Worm (Caenorhabditis elegans) whole organism, L4 larva: ENCODE measurements around the gene H39E20.1.
A peak's percentile ranks its signal among the peaks of the same experiment; 100 is the strongest.

ENCODE experiments used
- D1046.2 ChIP-seq: fragments of 200-800 bp; sonication (Bioruptor generic); IDR thresholded peaks from 2 replicates; pipeline ENCODE4 v1.3.6; 2022; ENCODE audit warnings: missing genetic modification characterization, missing compliant biosample characterization
- F44E2.7 ChIP-seq: fragments of 200-800 bp; sonication (Bioruptor generic); IDR thresholded peaks from 2 replicates; pipeline ENCODE4 v2.1.2; 2022; ENCODE audit warnings: missing genetic modification characterization, missing compliant biosample characterization
- F49E8.2 ChIP-seq: sonication (generic microtip); optimal IDR thresholded peaks from 2 replicates; lab custom pipeline; 2016; ENCODE audit warnings: missing compliant biosample characterization, mild to moderate bottlenecking, missing genetic modification characterization, borderline replicate concordance
- R02D3.7 ChIP-seq: fragments of 150-350 bp; sonication (generic microtip); optimal IDR thresholded peaks from 3 replicates; lab custom pipeline; 2014; ENCODE audit warnings: missing biosample characterization, missing genetic modification characterization
- ZK337.2 ChIP-seq: fragments of 200-800 bp; sonication (Bioruptor generic); IDR thresholded peaks from 2 replicates; pipeline ENCODE4 v1.3.6; 2022; ENCODE audit warnings: missing genetic modification reagents, missing genetic modification characterization, missing compliant biosample characterization
- ZK546.5 ChIP-seq, 2 experiments: sonication (generic microtip); optimal IDR thresholded peaks; 2 replicates each; lab custom pipeline; 2017; ENCODE audit warnings: missing biosample characterization in 2 of 2, missing genetic modification characterization in 2 of 2
- ama-1 ChIP-seq: fragments of 150-350 bp; optimal IDR thresholded peaks from 2 replicates; lab custom pipeline; 2014; ENCODE audit warnings: inconsistent platforms, mixed read lengths
- attf-4 ChIP-seq: sonication (generic microtip); optimal IDR thresholded peaks from 3 replicates; lab custom pipeline; 2017; ENCODE audit warnings: missing biosample characterization, missing genetic modification characterization
- ceh-62 ChIP-seq: sonication (generic microtip); optimal IDR thresholded peaks from 2 replicates; lab custom pipeline; 2017; ENCODE audit warnings: missing biosample characterization, missing genetic modification characterization
- ceh-82 ChIP-seq: sonication (generic microtip); optimal IDR thresholded peaks from 2 replicates; lab custom pipeline; 2017; ENCODE audit warnings: missing biosample characterization, missing genetic modification characterization
- ctbp-1 ChIP-seq: fragments of 200-800 bp; sonication (Bioruptor generic); IDR thresholded peaks from 2 replicates; pipeline ENCODE4 v1.3.6; 2022; ENCODE audit warnings: missing genetic modification reagents, missing genetic modification characterization, missing compliant biosample characterization
- daf-12 ChIP-seq: fragments of 150-350 bp; optimal IDR thresholded peaks from 2 replicates; lab custom pipeline; 2014; ENCODE audit warnings: missing biosample characterization, missing genetic modification reagents, missing genetic modification characterization
- daf-19 ChIP-seq: fragments of 200-800 bp; sonication (Bioruptor generic); conservative IDR thresholded peaks from 2 replicates; pipeline ENCODE4 v1.3.6; 2022; ENCODE audit warnings: missing genetic modification characterization, missing compliant biosample characterization
- dmd-6 ChIP-seq: fragments of 200-800 bp; sonication (Bioruptor generic); IDR thresholded peaks from 2 replicates; pipeline ENCODE4 v1.3.6; 2022; ENCODE audit warnings: missing genetic modification reagents, missing genetic modification characterization, missing compliant biosample characterization
- dmd-8 ChIP-seq: fragments of 200-800 bp; sonication (Bioruptor generic); IDR thresholded peaks from 2 replicates; pipeline ENCODE4 v1.3.6; 2022; ENCODE audit warnings: missing genetic modification characterization, missing compliant biosample characterization
- duxl-1 ChIP-seq: sonication (generic microtip); optimal IDR thresholded peaks from 2 replicates; lab custom pipeline; 2016; ENCODE audit warnings: mild to moderate bottlenecking, missing genetic modification characterization, moderate library complexity, missing compliant biosample characterization; ENCODE audit not compliant: poor library complexity
- dve-1 ChIP-seq: sonication (generic microtip); optimal IDR thresholded peaks from 2 replicates; lab custom pipeline; 2017; ENCODE audit warnings: antibody characterized with exemption, mild to moderate bottlenecking, missing genetic modification characterization, missing compliant biosample characterization; ENCODE audit not compliant: insufficient read depth
- egl-43 ChIP-seq: fragments of 200-800 bp; sonication (Bioruptor generic); IDR thresholded peaks from 2 replicates; pipeline ENCODE4 v1.3.6; 2022; ENCODE audit warnings: missing genetic modification reagents, missing genetic modification characterization, missing compliant biosample characterization
- hlh-11 ChIP-seq: fragments of 200-800 bp; sonication (Bioruptor generic); optimal IDR thresholded peaks from 2 replicates; lab custom pipeline; 2018; ENCODE audit warnings: mild to moderate bottlenecking, missing genetic modification characterization, missing compliant biosample characterization
- hlh-30 ChIP-seq: sonication (generic microtip); optimal IDR thresholded peaks from 2 replicates; lab custom pipeline; 2017; ENCODE audit warnings: antibody characterized with exemption, mild to moderate bottlenecking, missing genetic modification characterization, missing compliant biosample characterization; ENCODE audit not compliant: insufficient read depth
- hmg-1.1 ChIP-seq: fragments of 200-800 bp; sonication (Bioruptor generic); IDR thresholded peaks from 2 replicates; pipeline ENCODE4 v1.3.6; 2022; ENCODE audit warnings: missing genetic modification reagents, missing genetic modification characterization, missing compliant biosample characterization
- jun-1 ChIP-seq: fragments of 150-350 bp; optimal IDR thresholded peaks from 2 replicates; lab custom pipeline; 2014; ENCODE audit warnings: missing biosample characterization, missing genetic modification reagents, missing genetic modification characterization
- lin-1 ChIP-seq: fragments of 200-800 bp; sonication (Bioruptor generic); IDR thresholded peaks from 2 replicates; pipeline ENCODE4 v1.3.6; 2022; ENCODE audit warnings: missing genetic modification reagents, missing genetic modification characterization, missing compliant biosample characterization
- lin-13 ChIP-seq: fragments of 150-350 bp; optimal IDR thresholded peaks from 2 replicates; lab custom pipeline; 2014; ENCODE audit warnings: missing biosample characterization, missing genetic modification reagents, missing genetic modification characterization
- lin-38 ChIP-seq: fragments of 200-800 bp; sonication (Bioruptor generic); IDR thresholded peaks from 2 replicates; pipeline ENCODE4 v1.3.6; 2022; ENCODE audit warnings: missing genetic modification reagents, missing genetic modification characterization, missing compliant biosample characterization
- lir-3 ChIP-seq: sonication (generic microtip); optimal IDR thresholded peaks from 2 replicates; lab custom pipeline; 2016; ENCODE audit warnings: mild to moderate bottlenecking, missing genetic modification characterization, missing compliant biosample characterization
- madf-5 ChIP-seq, 2 experiments: fragments of 200-800 bp; sonication (Bioruptor generic); IDR thresholded peaks; 2 replicates each; pipeline ENCODE4 v1.3.6; 2022; ENCODE audit warnings: missing compliant biosample characterization in 2 of 2, missing genetic modification characterization in 2 of 2
- madf-9 ChIP-seq: fragments of 200-800 bp; sonication (Bioruptor generic); conservative IDR thresholded peaks from 2 replicates; pipeline ENCODE4 v1.3.6; 2022; ENCODE audit warnings: missing genetic modification reagents, missing genetic modification characterization, missing compliant biosample characterization
- mdl-1 ChIP-seq, 2 experiments: fragments of 150-350 bp in 1 of 2; sonication (generic microtip) in 1 of 2; optimal IDR thresholded peaks; 2 replicates each; lab custom pipeline; 2014 to 2017; ENCODE audit warnings: missing biosample characterization in 2 of 2, missing genetic modification characterization in 2 of 2
- mxl-2 ChIP-seq: fragments of 200-800 bp; sonication (Bioruptor generic); conservative IDR thresholded peaks from 2 replicates; pipeline ENCODE4 v1.3.6; 2022; ENCODE audit warnings: missing genetic modification reagents, missing genetic modification characterization, missing compliant biosample characterization
- nhr-102 ChIP-seq: sonication (generic microtip); optimal IDR thresholded peaks from 2 replicates; lab custom pipeline; 2016; ENCODE audit warnings: mild to moderate bottlenecking, missing genetic modification characterization, moderate library complexity, missing compliant biosample characterization
- nhr-11 ChIP-seq: fragments of 150-350 bp; optimal IDR thresholded peaks from 2 replicates; lab custom pipeline; 2014; ENCODE audit warnings: missing biosample characterization, missing genetic modification characterization
- nhr-237 ChIP-seq: sonication (generic microtip); optimal IDR thresholded peaks from 2 replicates; lab custom pipeline; 2017; ENCODE audit warnings: missing biosample characterization, missing genetic modification characterization
- nhr-42 ChIP-seq: fragments of 200-800 bp; sonication (Bioruptor generic); IDR thresholded peaks from 2 replicates; pipeline ENCODE4 v1.3.6; 2022; ENCODE audit warnings: missing genetic modification characterization, missing compliant biosample characterization
- pha-4 ChIP-seq, 2 experiments: fragments of 150-350 bp in 1 of 2; fragments of 200-800 bp in 1 of 2; sonication (Bioruptor generic) in 1 of 2; IDR thresholded peaks in 1 of 2; optimal IDR thresholded peaks in 1 of 2; 2 replicates each; pipeline versions ENCODE4 v1.3.6 to Lab custom; 2014 to 2022; ENCODE audit warnings: missing genetic modification characterization in 2 of 2, missing genetic modification reagents in 2 of 2, missing biosample characterization in 1 of 2, missing compliant biosample characterization in 1 of 2
- php-3 ChIP-seq: fragments of 200-800 bp; sonication (Bioruptor generic); IDR thresholded peaks from 2 replicates; pipeline ENCODE4 v1.3.6; 2022; ENCODE audit warnings: missing genetic modification reagents, missing genetic modification characterization, missing compliant biosample characterization
- pqm-1 ChIP-seq: sonication (generic microtip); optimal IDR thresholded peaks from 2 replicates; lab custom pipeline; 2017; ENCODE audit warnings: missing biosample characterization, missing genetic modification characterization
- set-16 ChIP-seq: fragments of 200-800 bp; sonication (Bioruptor generic); IDR thresholded peaks from 2 replicates; pipeline ENCODE4 v1.3.6; 2022; ENCODE audit warnings: missing genetic modification reagents, missing genetic modification characterization, missing compliant biosample characterization
- snpc-1.2 ChIP-seq: fragments of 200-800 bp; sonication (Bioruptor generic); IDR thresholded peaks from 2 replicates; pipeline ENCODE4 v1.3.6; 2022; ENCODE audit warnings: missing genetic modification reagents, missing genetic modification characterization, missing compliant biosample characterization
- spr-1 ChIP-seq: sonication (generic microtip); optimal IDR thresholded peaks from 2 replicates; lab custom pipeline; 2016; ENCODE audit warnings: mild to moderate bottlenecking, missing genetic modification characterization, missing compliant biosample characterization
- unc-130 ChIP-seq: sonication (generic microtip); optimal IDR thresholded peaks from 2 replicates; lab custom pipeline; 2016; ENCODE audit warnings: missing genetic modification reagents, missing genetic modification characterization, missing compliant biosample characterization
- zag-1 ChIP-seq: fragments of 150-350 bp; optimal IDR thresholded peaks from 2 replicates; lab custom pipeline; 2014; ENCODE audit warnings: missing biosample characterization, missing genetic modification characterization
- zip-2 ChIP-seq: fragments of 150-350 bp; optimal IDR thresholded peaks from 2 replicates; lab custom pipeline; 2014; ENCODE audit warnings: missing biosample characterization, missing genetic modification characterization

The H39E20.1 gene

DNA sequence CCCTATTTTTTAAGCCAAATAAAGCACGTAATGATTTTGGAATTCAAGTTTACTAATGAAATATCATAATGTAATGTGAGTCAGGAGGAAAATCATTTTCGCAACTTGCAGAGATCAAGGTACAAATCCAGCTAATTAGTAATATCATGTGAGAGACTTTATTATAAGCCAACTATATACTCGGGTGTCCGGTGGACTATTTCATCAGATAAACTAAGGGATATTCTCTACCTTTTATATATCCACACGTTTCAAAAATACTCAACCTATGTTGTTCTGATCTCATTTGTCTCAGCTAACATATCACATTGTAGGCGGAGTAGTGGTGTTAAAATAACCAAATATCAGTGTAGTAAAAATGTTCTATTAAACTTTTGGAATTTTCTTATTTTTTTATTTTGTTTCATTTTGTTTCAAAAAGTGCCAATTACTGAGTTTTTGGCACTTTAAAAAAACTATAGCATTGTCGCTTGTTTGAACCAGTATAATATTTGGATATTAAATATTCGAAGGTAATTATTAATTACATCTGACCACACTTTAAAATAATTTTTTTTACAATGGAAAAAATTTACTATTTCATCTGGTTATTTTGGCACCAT is 7.9 kb downstream of the H39E20.1 start (continued):
- TF ChIP-seq lin-38 (GFP tag; lab: Robert Waterston, UW), result peak; percentile 72
- no peak for TF ChIP-seq madf-5 (GFP tag; IDR thresholded peaks at IDR 0.05; lab: Robert Waterston, UW)
- peak; percentile 94 for TF ChIP-seq zip-2
- peak; percentile 90 for TF ChIP-seq ctbp-1
- 0 out of 2 replicates have a peak, but pooled peaks have one; percentile 61 for TF ChIP-seq dmd-8
- peak; percentile 69 to 85 for TF ChIP-seq mdl-1 (tag; optimal IDR thresholded peaks at IDR 0.05; lab: Kevin White, UChicago)
- TF ChIP-seq lir-3, result peak; percentile 67
- TF ChIP-seq pqm-1 (tag; lab: Kevin White, UChicago), result peak; percentile 19
- peak; percentile 95 for TF ChIP-seq lin-13 (GFP tag; lab: Kevin White, UChicago)
- peak; percentile 95 for TF ChIP-seq hlh-30 (tag; lab: Kevin White, UChicago)
- TF ChIP-seq nhr-102 (tag; lab: Kevin White, UChicago), result peak; percentile 98
- TF ChIP-seq snpc-1.2 (GFP tag; lab: Robert Waterston, UW), result no peak
- TF ChIP-seq duxl-1 (tag; lab: Kevin White, UChicago), result peak; percentile 97
- no peak for TF ChIP-seq ceh-82 (tag; lab: Kevin White, UChicago)
- peak; percentile 86 for TF ChIP-seq madf-9 (GFP tag; lab: Robert Waterston, UW)
- TF ChIP-seq zag-1 (tag; lab: Kevin White, UChicago), result peak; percentile 64
- TF ChIP-seq ZK337.2 (GFP tag; lab: Robert Waterston, UW), result peak; percentile 79; the same call in 1 of the 2 replicates
- TF ChIP-seq unc-130, result no peak
- TF ChIP-seq dve-1, result peak; percentile 94
- TF ChIP-seq F44E2.7 (GFP tag; lab: Robert Waterston, UW), result no peak
- no peak for TF ChIP-seq ama-1
- TF ChIP-seq nhr-11 (tag; lab: Kevin White, UChicago), result peak; percentile 94
- peak; percentile 64; the same call in 1 of the 2 replicates for TF ChIP-seq lin-1 (GFP tag; lab: Robert Waterston, UW)
- peak; percentile 78 for TF ChIP-seq nhr-237
- no peak for TF ChIP-seq mxl-2 (GFP tag; lab: Robert Waterston, UW)
- TF ChIP-seq R02D3.7 (tag; lab: Kevin White, UChicago), result no peak
- TF ChIP-seq pha-4 (GFP tag; IDR thresholded peaks at IDR 0.05; lab: Robert Waterston, UW), result peak; percentile 79
- no peak for TF ChIP-seq pha-4 (tag; optimal IDR thresholded peaks at IDR 0.05; lab: Kevin White, UChicago)
- TF ChIP-seq D1046.2 (GFP tag; lab: Robert Waterston, UW), result no peak
- peak; percentile 96 for TF ChIP-seq spr-1
- no peak for TF ChIP-seq daf-12 (tag; lab: Kevin White, UChicago)
- no peak for TF ChIP-seq attf-4
- peak; percentile 95 for TF ChIP-seq jun-1 (tag; lab: Kevin White, UChicago)

DNA sequence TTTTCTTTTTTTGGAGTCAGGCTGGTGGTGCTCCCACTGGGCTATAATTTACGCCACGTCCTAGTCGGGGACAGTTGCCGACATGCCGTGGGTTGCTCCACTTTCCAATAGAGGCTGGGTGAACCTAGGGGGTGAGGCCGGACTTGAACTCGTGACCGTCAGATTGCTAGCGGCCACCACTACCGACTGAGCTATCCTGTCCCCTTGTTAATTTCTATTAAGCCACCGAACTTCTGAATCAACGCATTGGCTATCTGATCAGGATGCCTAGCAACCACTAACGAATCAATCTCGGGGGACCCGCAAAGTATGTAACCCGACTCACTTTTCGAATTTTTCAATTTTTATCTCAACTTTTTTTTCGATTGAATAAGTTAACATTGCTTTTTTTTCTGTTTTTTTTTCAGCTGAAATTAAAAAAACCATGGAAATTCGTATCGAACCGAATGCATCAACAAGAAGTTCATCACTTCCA is 10.5 kb downstream of the H39E20.1 start, which contains the start of gene F56C3.1:
F56C3.1 (plus strand) TSS at position 425 of the 475 bp plus-strand sequence.
- TF ChIP-seq ZK546.5 (tag; optimal IDR thresholded peaks at IDR 0.05; lab: Kevin White, UChicago) (no peak), D1046.2 (GFP tag; lab: Robert Waterston, UW) (no peak), daf-19 (GFP tag; lab: Robert Waterston, UW) (no peak), ceh-62 (no peak), hmg-1.1 (GFP tag; lab: Robert Waterston, UW) (peak; percentile 73), set-16 (peak; percentile 39; the same call in 1 of the 2 replicates), lin-38 (GFP tag; lab: Robert Waterston, UW) (peak; percentile 31; the same call in 1 of the 2 replicates), hlh-11 (tag; lab: Kevin White, UChicago) (peak; percentile 3), egl-43 (GFP tag; lab: Robert Waterston, UW) (0 out of 2 replicates have a peak, but pooled peaks have one; percentile 33), F49E8.2 (tag; lab: Kevin White, UChicago) (no peak), dmd-6 (GFP tag; lab: Robert Waterston, UW) (0 out of 2 replicates have a peak, but pooled peaks have one; percentile 15), php-3 (GFP tag; lab: Robert Waterston, UW) (0 out of 2 replicates have a peak, but pooled peaks have one; percentile 47), lir-3 (no peak), snpc-1.2 (GFP tag; lab: Robert Waterston, UW) (no peak), nhr-102 (tag; lab: Kevin White, UChicago) (peak; percentile 34), ZK337.2 (GFP tag; lab: Robert Waterston, UW) (0 out of 2 replicates have a peak, but pooled peaks have one; percentile 29), nhr-42 (GFP tag; lab: Robert Waterston, UW) (peak; percentile 55; the same call in 1 of the 2 replicates)
